Worm (Caenorhabditis elegans) whole organism, mixed stage, embryonic: ENCODE data around the gene shw-3.
A peak's percentile ranks its signal among the peaks of the same experiment; 100 is the strongest.

ENCODE experiments used
- ces-1 ChIP-seq: fragments of 150-350 bp; optimal IDR thresholded peaks from 2 replicates; lab custom pipeline; 2014; ENCODE audit warnings: missing biosample characterization, missing genetic modification reagents, missing genetic modification characterization
- lsy-2 ChIP-seq: fragments of 150-350 bp; optimal IDR thresholded peaks from 2 replicates; lab custom pipeline; 2014; ENCODE audit warnings: missing biosample characterization, missing genetic modification characterization
- nhr-28 ChIP-seq: fragments of 150-350 bp; optimal IDR thresholded peaks from 2 replicates; lab custom pipeline; 2014; ENCODE audit warnings: missing biosample characterization, missing genetic modification characterization
- pha-4 ChIP-seq: fragments of 150-350 bp; optimal IDR thresholded peaks from 2 replicates; lab custom pipeline; 2018; ENCODE audit warnings: missing biosample characterization, missing genetic modification reagents, missing genetic modification characterization
- snpc-4 ChIP-seq: fragments of 150-350 bp; optimal IDR thresholded peaks from 2 replicates; lab custom pipeline; 2014; ENCODE audit warnings: missing biosample characterization, missing genetic modification characterization
- unc-62 ChIP-seq: fragments of 150-350 bp; optimal IDR thresholded peaks from 2 replicates; lab custom pipeline; 2014; ENCODE audit warnings: missing biosample characterization, missing genetic modification reagents, missing genetic modification characterization
- ztf-11 ChIP-seq: fragments of 150-350 bp; optimal IDR thresholded peaks from 2 replicates; lab custom pipeline; 2014; ENCODE audit warnings: missing biosample characterization, missing genetic modification characterization

DNA sequence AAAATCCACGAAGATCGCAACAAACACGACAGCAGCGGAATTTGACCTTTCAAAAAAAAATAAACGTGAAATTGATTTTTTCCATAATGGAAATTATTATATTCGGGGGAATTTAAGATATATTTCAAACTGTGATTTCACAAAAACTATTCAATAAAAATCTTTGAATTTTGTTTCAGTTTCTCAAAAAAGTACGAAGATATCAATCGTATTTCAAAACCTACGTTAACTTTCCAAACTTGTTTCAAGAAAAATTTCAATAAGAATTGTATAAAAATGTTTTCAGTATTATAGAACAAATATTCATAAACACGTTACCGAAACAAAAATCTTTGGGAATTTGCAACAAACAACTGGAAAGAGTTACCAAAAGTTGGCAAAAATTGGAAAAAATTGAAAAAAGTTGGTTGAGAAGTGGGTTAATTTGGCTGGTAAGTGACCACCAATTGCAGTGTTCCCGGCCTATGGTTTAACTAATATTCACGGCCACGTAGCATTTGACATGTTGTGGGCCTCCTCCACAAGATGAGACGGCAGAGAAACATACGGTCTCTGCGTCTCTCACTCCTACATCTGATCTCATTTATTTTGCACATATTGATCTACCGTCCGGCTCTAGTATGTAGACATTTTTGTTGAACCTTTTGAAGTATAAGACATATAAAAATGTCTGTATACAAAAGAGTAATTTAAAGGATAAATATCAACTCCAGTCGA lies 36.0 kb downstream of the shw-3 start, which contains the start of the genes T16G1.9 and T16G1.18:
- no peak for TF ChIP-seq ztf-11 (tag; lab: Kevin White, UChicago)
- TF ChIP-seq nhr-28, result no peak
- no peak for TF ChIP-seq snpc-4 (tag; lab: Kevin White, UChicago)
- TF ChIP-seq pha-4 (tag; lab: Kevin White, UChicago), result peak; percentile 11
- no peak for TF ChIP-seq lsy-2
- TF ChIP-seq unc-62, result no peak
- TF ChIP-seq ces-1, result peak; percentile 90
